Fruit fly (Drosophila melanogaster): ENCODE data around the gene Pyroxd1.
A peak's percentile ranks its signal among the peaks of the same experiment; 100 is the strongest.

Pyroxd1 gene

DNA sequence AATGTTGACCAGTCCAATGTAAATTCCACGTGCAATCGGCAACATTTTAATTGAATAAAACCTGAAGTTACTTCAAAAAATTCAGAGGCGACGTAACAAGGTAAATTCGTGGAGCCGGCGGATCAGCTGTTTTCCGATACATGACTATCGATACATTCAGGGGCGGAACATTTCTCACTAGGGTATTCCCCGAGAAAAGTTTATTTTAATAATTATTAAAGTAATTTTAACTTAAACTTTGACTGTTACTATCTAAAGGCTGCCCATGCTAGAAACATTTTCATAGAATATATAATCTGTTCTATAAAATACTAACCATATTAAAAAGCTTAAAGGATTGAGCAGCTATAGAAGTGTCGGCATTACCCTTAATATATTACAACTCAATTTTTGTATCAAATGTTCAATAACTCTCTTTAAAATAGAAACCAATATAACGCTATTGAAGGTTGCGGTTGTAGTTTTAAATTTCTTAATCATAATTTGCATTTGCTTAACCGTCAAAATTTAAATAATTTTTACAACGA, 5.9 kb downstream of the Pyroxd1 start, which contains the start of the genes mRpS18B and Kua (continued):
- TF ChIP-seq CG34224 (GFP tag; IDR thresholded peaks at IDR 0.05; ENCODE audit: partially characterized antibody): peak; percentile 64
- TF ChIP-seq Hr39 (optimal IDR thresholded peaks at IDR 0.05): no peak
- no peak for TF ChIP-seq sr (GFP tag; IDR thresholded peaks at IDR 0.05)
- no peak for TF ChIP-seq CG8944 (GFP tag; optimal IDR thresholded peaks at IDR 0.05)
- TF ChIP-seq Sry-β (GFP tag; optimal IDR thresholded peaks at IDR 0.05): no peak
- no peak for TF ChIP-seq CG11560 (tag; IDR thresholded peaks at IDR 0.05)
- no peak for TF ChIP-seq CG3995 (GFP tag; optimal IDR thresholded peaks at IDR 0.05)
- TF ChIP-seq CG12236 (GFP tag; optimal IDR thresholded peaks at IDR 0.05): no peak
- TF ChIP-seq Taf1 (GFP tag; IDR thresholded peaks at IDR 0.05): no peak
- peak; percentile 14 for TF ChIP-seq CG1233 (GFP tag; optimal IDR thresholded peaks at IDR 0.05)
- peak; percentile 34 for TF ChIP-seq CG18619 (GFP tag; optimal IDR thresholded peaks at IDR 0.05)
- TF ChIP-seq Chrac-16 (GFP tag; optimal IDR thresholded peaks at IDR 0.05): peak; percentile 40
- no peak for TF ChIP-seq lov (optimal IDR thresholded peaks at IDR 0.05)
- TF ChIP-seq lov (GFP tag; IDR thresholded peaks at IDR 0.05): no peak
- TF ChIP-seq Dll (GFP tag; IDR thresholded peaks at IDR 0.05; ENCODE audit: partially characterized antibody): peak; percentile 52; the same call in 2 of the 4 replicates
- TF ChIP-seq da (GFP tag; optimal IDR thresholded peaks at IDR 0.05): no peak
- peak; percentile 60 for TF ChIP-seq Ada2b (GFP tag; IDR thresholded peaks at IDR 0.05)
- no peak for TF ChIP-seq Hmx (GFP tag; optimal IDR thresholded peaks at IDR 0.05)
- TF ChIP-seq toy (GFP tag; IDR thresholded peaks at IDR 0.05): no peak
- no peak for TF ChIP-seq ewg (GFP tag; optimal IDR thresholded peaks at IDR 0.05)
- TF ChIP-seq cas (GFP tag; IDR thresholded peaks at IDR 0.05): no peak
- TF ChIP-seq CG10959 (GFP tag; IDR thresholded peaks at IDR 0.05): no peak
- no peak for TF ChIP-seq pho (GFP tag; optimal IDR thresholded peaks at IDR 0.05)
- TF ChIP-seq CG15269 (tag; optimal IDR thresholded peaks at IDR 0.05): peak; percentile 64
- no peak for TF ChIP-seq dan (GFP tag; IDR thresholded peaks at IDR 0.05)
- TF ChIP-seq CG7786 (GFP tag; optimal IDR thresholded peaks at IDR 0.05): no peak
- TF ChIP-seq vnd (GFP tag; IDR thresholded peaks at IDR 0.05; ENCODE audit: partially characterized antibody): no peak
- TF ChIP-seq CG5245 (GFP tag; optimal IDR thresholded peaks at IDR 0.05): no peak
- no peak for TF ChIP-seq dimm (GFP tag; IDR thresholded peaks at IDR 0.05)
- peak; percentile 53 for TF ChIP-seq Hsf (GFP tag; optimal IDR thresholded peaks at IDR 0.05)
- TF ChIP-seq mam (GFP tag; optimal IDR thresholded peaks at IDR 0.05): peak; percentile 26
- peak; percentile 43; the same call in 1 of the 2 replicates for TF ChIP-seq CG6272 (GFP tag; IDR thresholded peaks at IDR 0.05)
- TF ChIP-seq Ets65A (GFP tag): peak; percentile 53
- no peak for TF ChIP-seq CG6175 (GFP tag; IDR thresholded peaks at IDR 0.05)
- TF ChIP-seq CG18476 (GFP tag; optimal IDR thresholded peaks at IDR 0.05): peak; percentile 45
- peak; percentile 62 for TF ChIP-seq NfI (GFP tag; optimal IDR thresholded peaks at IDR 0.05)
- TF ChIP-seq CG4360 (GFP tag; IDR thresholded peaks at IDR 0.05): no peak
- peak; percentile 26 for TF ChIP-seq CG4820 (GFP tag; optimal IDR thresholded peaks at IDR 0.05)
- no peak for TF ChIP-seq hth (optimal IDR thresholded peaks at IDR 0.05)
- no peak for TF ChIP-seq wor (GFP tag; IDR thresholded peaks at IDR 0.05)
- TF ChIP-seq CG43689 (GFP tag; IDR thresholded peaks at IDR 0.05): no peak
- TF ChIP-seq CG9876 (GFP tag; optimal IDR thresholded peaks at IDR 0.05): no peak
- peak; percentile 90 for TF ChIP-seq sens (GFP tag)
- TF ChIP-seq CG10267 (tag; optimal IDR thresholded peaks at IDR 0.05): peak; percentile 54
- TF ChIP-seq lmd (GFP tag; IDR thresholded peaks at IDR 0.05): peak; percentile 58
- TF ChIP-seq Vsx1 (GFP tag; optimal IDR thresholded peaks at IDR 0.05): no peak
- no peak for TF ChIP-seq en (GFP tag; optimal IDR thresholded peaks at IDR 0.05)
- peak; percentile 57 for TF ChIP-seq CG9817 (tag; optimal IDR thresholded peaks at IDR 0.05)
- peak; percentile 50 for TF ChIP-seq phol (tag; optimal IDR thresholded peaks at IDR 0.05)
- no peak for TF ChIP-seq ATbp (GFP tag; optimal IDR thresholded peaks at IDR 0.05)
- no peak for TF ChIP-seq br (optimal IDR thresholded peaks at IDR 0.05)
- peak; percentile 44 to 53 for TF ChIP-seq dpn (GFP tag; optimal IDR thresholded peaks at IDR 0.05)
- TF ChIP-seq ems (GFP tag; optimal IDR thresholded peaks at IDR 0.05): peak; percentile 10
- no peak for TF ChIP-seq chn (GFP tag; optimal IDR thresholded peaks at IDR 0.05)
